Worm (Caenorhabditis elegans): ENCODE results near the gene lact-8.
A peak's percentile ranks its signal among the peaks of the same experiment; 100 is the strongest.
"Not testable (repeated sequence)": the region's sequence is repeated elsewhere in the genome, so short reads cannot be mapped to it uniquely, and the experiment has no call there.

The lact-8 gene

DNA sequence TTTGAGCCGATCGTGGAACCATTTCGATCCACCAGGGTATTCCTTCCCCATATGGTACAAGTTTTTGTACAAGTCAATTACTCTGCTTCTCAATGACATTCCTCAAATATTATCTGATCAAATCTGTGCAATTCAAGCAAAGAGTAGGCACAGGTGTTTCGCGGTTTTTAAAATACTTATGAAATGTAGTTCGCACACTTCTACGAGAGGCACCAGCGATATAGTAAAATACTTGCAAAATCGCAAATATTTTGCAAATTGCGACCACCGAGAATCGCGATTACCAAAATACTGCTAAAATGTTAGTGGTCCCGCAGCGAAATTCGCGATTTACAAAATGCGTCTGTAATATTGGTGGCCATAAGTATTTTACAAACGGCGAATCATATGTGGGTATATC lies 16.2 kb upstream of the lact-8 start, which contains the start of gene Y42A5A.5:
Gene Y42A5A.5, minus strand, starts transcription at position 101 of the 400 bp plus-strand sequence.
- not testable (repeated sequence) for TF ChIP-seq pes-1 (GFP tag; IDR thresholded peaks at IDR 0.05); tbx-37 (GFP tag; conservative IDR thresholded peaks at IDR 0.05); B0310.2 (tag; optimal IDR thresholded peaks at IDR 0.05)

DNA sequence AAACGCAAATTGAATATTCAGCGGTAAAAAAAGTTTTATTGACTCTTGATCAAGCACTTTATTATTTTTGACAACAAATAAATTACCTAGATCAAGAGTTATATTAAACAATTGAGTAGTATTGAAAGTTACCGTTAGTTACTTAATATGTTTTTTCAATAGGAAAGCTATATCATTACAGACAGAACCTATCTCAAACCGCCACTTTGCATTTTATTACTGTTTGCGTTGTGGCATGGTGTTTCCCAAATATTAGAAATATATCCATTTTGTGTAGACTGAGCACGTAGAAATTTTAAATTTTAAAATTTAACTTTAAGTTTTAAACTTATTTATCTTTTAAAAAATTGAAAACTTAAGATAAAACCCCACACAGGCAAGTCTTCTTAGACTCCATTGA lies 11.0 kb upstream of the lact-8 start:
- TF ChIP-seq pes-1 (GFP tag; IDR thresholded peaks at IDR 0.05): no peak
- TF ChIP-seq flt-1 (GFP tag; IDR thresholded peaks at IDR 0.05): no peak
- no peak for TF ChIP-seq tra-4 (tag; optimal IDR thresholded peaks at IDR 0.05)
- TF ChIP-seq ceh-13 (GFP tag; optimal IDR thresholded peaks at IDR 0.05): no peak
- TF ChIP-seq aly-1 (tag; optimal IDR thresholded peaks at IDR 0.05): no peak
- no peak for TF ChIP-seq hmg-4 (GFP tag; optimal IDR thresholded peaks at IDR 0.05)
- TF ChIP-seq B0310.2 (tag; optimal IDR thresholded peaks at IDR 0.05): no peak
- TF ChIP-seq hnd-1 (tag; optimal IDR thresholded peaks at IDR 0.05): no peak

DNA sequence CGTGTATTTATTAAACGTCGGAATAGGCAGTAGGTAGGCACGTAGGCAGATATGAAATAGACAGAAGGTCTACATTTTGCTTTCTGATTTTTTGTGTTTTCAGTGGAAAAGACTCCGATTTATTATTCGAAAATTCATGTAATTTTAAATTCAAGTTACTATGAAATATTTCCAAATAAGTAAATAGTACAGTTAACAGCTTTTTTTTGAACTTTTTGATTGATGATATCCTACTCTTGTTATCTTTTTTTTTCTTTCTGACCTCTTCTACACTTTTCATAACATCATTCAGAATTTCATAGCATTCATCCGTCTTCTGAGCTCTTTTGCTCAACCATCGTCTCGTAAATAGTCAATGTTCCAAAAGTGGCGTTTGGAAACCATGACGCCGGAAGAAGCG lies 5.2 kb upstream of the lact-8 start, which contains the start of gene cdkl-1:
Gene cdkl-1, plus strand, starts transcription at position 301 of the 400 bp plus-strand sequence.
- TF ChIP-seq hmg-4 (GFP tag; optimal IDR thresholded peaks at IDR 0.05) (no peak), tra-4 (tag; optimal IDR thresholded peaks at IDR 0.05) (no peak), scrt-1 (GFP tag; IDR thresholded peaks at IDR 0.05) (no peak), tbx-11 (GFP tag; IDR thresholded peaks at IDR 0.05) (no peak), pes-1 (GFP tag; IDR thresholded peaks at IDR 0.05) (no peak), flt-1 (GFP tag; IDR thresholded peaks at IDR 0.05) (no peak), hnd-1 (tag; optimal IDR thresholded peaks at IDR 0.05) (no peak), ama-1 (optimal IDR thresholded peaks at IDR 0.05) (no peak), aly-1 (tag; optimal IDR thresholded peaks at IDR 0.05) (no peak), ceh-36 (tag; optimal IDR thresholded peaks at IDR 0.05) (no peak), F13C5.2 (tag; optimal IDR thresholded peaks at IDR 0.05) (no peak), tbx-37 (GFP tag; conservative IDR thresholded peaks at IDR 0.05) (no peak), B0310.2 (tag; optimal IDR thresholded peaks at IDR 0.05) (no peak), ets-7 (tag; optimal IDR thresholded peaks at IDR 0.05) (no peak), ceh-13 (GFP tag; optimal IDR thresholded peaks at IDR 0.05) (no peak), sea-1 (GFP tag; conservative IDR thresholded peaks at IDR 0.05) (no peak)

DNA sequence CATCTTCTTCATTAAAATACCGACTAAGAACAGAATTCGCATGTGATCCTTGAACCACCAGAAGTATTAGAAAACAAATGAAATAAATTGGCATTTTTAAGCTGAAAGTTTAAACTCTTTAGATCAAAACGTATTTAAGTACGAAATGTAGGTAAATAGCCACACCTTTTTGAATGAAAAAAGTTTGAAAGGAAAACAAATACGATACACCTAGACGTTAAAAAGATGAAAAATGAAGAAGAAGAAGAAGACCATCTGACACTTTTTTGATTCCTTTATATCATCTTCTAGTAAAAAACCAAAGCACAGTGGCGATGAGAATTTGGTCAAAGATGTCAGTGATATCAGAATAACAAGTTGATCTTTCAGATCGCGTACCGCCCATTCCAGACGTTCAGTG lies 2.5 kb upstream of the lact-8 start, which contains the start of gene Y42A5A.3:
Gene Y42A5A.3, minus strand, starts transcription at position 101 of the 400 bp plus-strand sequence.
- TF ChIP-seq pes-1 (GFP tag; IDR thresholded peaks at IDR 0.05) (no peak), ceh-13 (GFP tag; optimal IDR thresholded peaks at IDR 0.05) (no peak), aly-1 (tag; optimal IDR thresholded peaks at IDR 0.05) (no peak), hnd-1 (tag; optimal IDR thresholded peaks at IDR 0.05) (no peak), tbx-37 (GFP tag; conservative IDR thresholded peaks at IDR 0.05) (no peak), B0310.2 (tag; optimal IDR thresholded peaks at IDR 0.05) (no peak), hmbx-1 (tag; optimal IDR thresholded peaks at IDR 0.05) (no peak), ets-7 (tag; optimal IDR thresholded peaks at IDR 0.05) (no peak), ama-1 (optimal IDR thresholded peaks at IDR 0.05) (no peak), ceh-36 (tag; optimal IDR thresholded peaks at IDR 0.05) (no peak), tra-4 (tag; optimal IDR thresholded peaks at IDR 0.05) (no peak), hmg-4 (GFP tag; optimal IDR thresholded peaks at IDR 0.05) (no peak), F13C5.2 (tag; optimal IDR thresholded peaks at IDR 0.05) (no peak), tbx-11 (GFP tag; IDR thresholded peaks at IDR 0.05) (no peak)

DNA sequence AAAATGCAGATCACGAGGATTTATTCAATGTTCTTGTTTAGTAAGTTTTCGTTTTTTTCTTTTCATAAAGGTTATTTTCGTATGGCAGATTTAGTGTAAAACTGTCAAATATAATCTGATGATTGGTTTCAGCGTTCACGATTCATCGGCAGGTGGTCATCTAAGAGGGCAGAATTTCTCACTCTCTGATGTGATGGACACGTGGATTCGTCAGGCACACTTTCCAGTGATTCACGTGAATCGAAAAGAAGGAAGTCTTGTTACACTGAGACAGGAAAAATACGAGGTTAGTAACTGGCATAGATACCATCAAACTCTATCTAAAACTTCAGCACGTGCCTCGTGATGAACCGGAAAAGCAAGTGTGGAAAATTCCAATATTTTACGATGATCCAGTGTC lies 1.3 kb upstream of the lact-8 start:
- no peak for TF ChIP-seq tra-4 (tag; optimal IDR thresholded peaks at IDR 0.05)
- TF ChIP-seq hnd-1 (tag; optimal IDR thresholded peaks at IDR 0.05): no peak
- TF ChIP-seq sea-1 (GFP tag; conservative IDR thresholded peaks at IDR 0.05): no peak

DNA sequence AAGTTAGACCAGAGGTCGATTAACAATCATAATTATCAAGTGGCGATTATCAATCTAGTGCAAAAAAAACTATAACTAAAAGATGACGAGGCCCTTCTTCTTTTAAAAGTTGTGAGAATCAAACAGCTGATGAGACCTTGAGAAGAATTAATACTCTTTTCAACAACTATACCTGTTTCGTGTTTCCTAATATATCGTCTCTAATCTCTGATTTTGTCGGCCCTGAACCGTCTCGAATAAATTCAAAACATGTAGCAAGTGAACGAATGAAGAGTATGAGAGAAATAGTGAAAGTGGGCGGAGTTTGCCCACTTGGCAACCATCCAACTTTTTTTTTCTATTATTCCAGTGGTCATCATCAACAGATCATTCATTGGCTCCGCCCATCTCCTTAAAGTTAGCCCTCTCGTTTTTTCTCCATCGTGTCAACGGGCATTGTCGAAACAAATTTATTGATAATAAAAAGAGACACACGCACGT lies 5.8 kb downstream of the lact-8 start, which contains the start of gene Y42A5A.1:
Gene Y42A5A.1, plus strand, starts transcription at position 430 of the 480 bp plus-strand sequence.
- TF ChIP-seq tra-4 (tag; optimal IDR thresholded peaks at IDR 0.05) (no peak), sea-1 (GFP tag; conservative IDR thresholded peaks at IDR 0.05) (no peak), ceh-36 (tag; optimal IDR thresholded peaks at IDR 0.05) (no peak), B0310.2 (tag; optimal IDR thresholded peaks at IDR 0.05) (no peak), pes-1 (GFP tag; IDR thresholded peaks at IDR 0.05) (no peak), ceh-13 (GFP tag; optimal IDR thresholded peaks at IDR 0.05) (no peak), F13C5.2 (tag; optimal IDR thresholded peaks at IDR 0.05) (no peak), tbx-11 (GFP tag; IDR thresholded peaks at IDR 0.05) (no peak), hmg-4 (GFP tag; optimal IDR thresholded peaks at IDR 0.05) (no peak)

DNA sequence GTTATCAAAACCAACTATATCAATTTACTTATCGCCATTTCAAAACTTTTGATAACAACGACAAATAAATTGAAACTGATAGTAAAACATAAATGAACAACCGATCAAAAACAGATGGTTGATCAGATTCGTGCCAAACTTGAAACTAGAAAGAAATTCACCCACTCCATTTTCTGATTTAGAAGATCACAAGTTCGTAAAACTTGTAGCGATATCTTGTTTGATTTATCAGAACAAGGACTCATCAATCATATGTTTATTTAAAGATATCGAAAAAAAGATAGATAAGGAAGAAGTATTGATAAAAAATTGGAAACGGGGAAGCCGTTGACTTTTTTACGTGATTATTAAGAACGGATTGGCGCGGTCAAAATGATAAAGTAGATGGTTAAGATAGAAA lies 6.3 kb downstream of the lact-8 start:
- TF ChIP-seq B0310.2 (tag; optimal IDR thresholded peaks at IDR 0.05): no peak
- no peak for TF ChIP-seq ceh-36 (tag; optimal IDR thresholded peaks at IDR 0.05)
- no peak for TF ChIP-seq flt-1 (GFP tag; IDR thresholded peaks at IDR 0.05)
- no peak for TF ChIP-seq ama-1 (optimal IDR thresholded peaks at IDR 0.05)
- TF ChIP-seq hnd-1 (tag; optimal IDR thresholded peaks at IDR 0.05): no peak
- no peak for TF ChIP-seq hmg-4 (GFP tag; optimal IDR thresholded peaks at IDR 0.05)
- no peak for TF ChIP-seq sea-1 (GFP tag; conservative IDR thresholded peaks at IDR 0.05)
- no peak for TF ChIP-seq ets-7 (tag; optimal IDR thresholded peaks at IDR 0.05)
- no peak for TF ChIP-seq scrt-1 (GFP tag; IDR thresholded peaks at IDR 0.05)
- no peak for TF ChIP-seq tbx-37 (GFP tag; conservative IDR thresholded peaks at IDR 0.05)

DNA sequence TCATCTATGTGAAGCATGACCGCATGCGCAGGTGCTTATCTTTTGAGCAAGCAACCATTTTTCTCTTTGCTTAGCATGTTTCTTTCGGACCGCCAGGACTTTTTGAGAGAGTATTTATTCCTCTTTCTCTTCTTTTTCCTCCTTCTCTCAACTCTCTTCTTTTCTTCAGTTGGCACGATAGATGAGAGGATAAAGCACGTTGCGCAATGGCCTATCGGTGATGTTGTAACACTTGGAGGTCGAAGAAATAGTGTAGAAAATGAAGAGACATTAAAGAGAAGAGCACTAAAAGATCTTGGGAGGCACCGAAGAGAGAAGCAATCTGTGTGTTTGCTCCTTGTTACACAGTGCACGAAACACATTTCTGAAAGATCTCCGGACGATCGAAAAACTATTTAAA lies 9.7 kb downstream of the lact-8 start:
- TF ChIP-seq scrt-1 (GFP tag; IDR thresholded peaks at IDR 0.05) (no peak), pes-1 (GFP tag; IDR thresholded peaks at IDR 0.05) (no peak), aly-1 (tag; optimal IDR thresholded peaks at IDR 0.05) (no peak), F13C5.2 (tag; optimal IDR thresholded peaks at IDR 0.05) (peak; percentile 35), tra-4 (tag; optimal IDR thresholded peaks at IDR 0.05) (no peak), ets-7 (tag; optimal IDR thresholded peaks at IDR 0.05) (no peak), hmg-4 (GFP tag; optimal IDR thresholded peaks at IDR 0.05) (peak; percentile 22), hnd-1 (tag; optimal IDR thresholded peaks at IDR 0.05) (no peak)

Measured in whole organism, early embryonic.